Worm (Caenorhabditis elegans) whole organism, mixed stage, embryonic: ENCODE results near the gene F55C5.17.

Experiments used
- M03D4.4 ChIP-seq: sonication (generic microtip); optimal IDR thresholded peaks from 2 replicates; lab custom pipeline; 2017; ENCODE audit warnings: mild to moderate bottlenecking, missing genetic modification characterization, missing compliant biosample characterization
- bed-3 ChIP-seq: fragments of 200-800 bp; sonication (Bioruptor generic); optimal IDR thresholded peaks from 3 replicates; lab custom pipeline; 2018; ENCODE audit warnings: mild to moderate bottlenecking, missing genetic modification characterization, moderate library complexity, missing compliant biosample characterization
- blmp-1 ChIP-seq: fragments of 150-350 bp; optimal IDR thresholded peaks from 2 replicates; lab custom pipeline; 2014; ENCODE audit warnings: missing biosample characterization, missing genetic modification characterization
- ceh-43 ChIP-seq: fragments of 200-800 bp; sonication (Bioruptor generic); optimal IDR thresholded peaks from 2 replicates; lab custom pipeline; 2018; ENCODE audit warnings: mild to moderate bottlenecking, missing genetic modification characterization, moderate library complexity, missing compliant biosample characterization
- ceh-83 ChIP-seq: fragments of 200-800 bp; sonication (Bioruptor generic); optimal IDR thresholded peaks from 2 replicates; lab custom pipeline; 2018; ENCODE audit warnings: mild to moderate bottlenecking, missing genetic modification characterization, missing compliant biosample characterization
- ces-1 ChIP-seq: fragments of 150-350 bp; optimal IDR thresholded peaks from 2 replicates; lab custom pipeline; 2014; ENCODE audit warnings: missing biosample characterization, missing genetic modification reagents, missing genetic modification characterization
- cnd-1 ChIP-seq: fragments of 200-800 bp; sonication (Bioruptor generic); optimal IDR thresholded peaks from 2 replicates; lab custom pipeline; 2018; ENCODE audit warnings: mild to moderate bottlenecking, missing genetic modification characterization, missing compliant biosample characterization
- drap-1 ChIP-seq: fragments of 200-800 bp; sonication (Bioruptor generic); optimal IDR thresholded peaks from 3 replicates; lab custom pipeline; 2018; ENCODE audit warnings: mild to moderate bottlenecking, missing genetic modification characterization, missing compliant biosample characterization
- elt-1 ChIP-seq: sonication (generic microtip); optimal IDR thresholded peaks from 2 replicates; lab custom pipeline; 2017; ENCODE audit warnings: missing genetic modification characterization, mild to moderate bottlenecking, missing compliant biosample characterization, antibody characterized with exemption, moderate library complexity, borderline replicate concordance; ENCODE audit not compliant: insufficient read depth
- elt-3 ChIP-seq: fragments of 150-350 bp; optimal IDR thresholded peaks from 2 replicates; lab custom pipeline; 2014; ENCODE audit warnings: missing biosample characterization, missing genetic modification characterization
- flh-1 ChIP-seq: fragments of 200-800 bp; sonication (Bioruptor generic); optimal IDR thresholded peaks from 2 replicates; lab custom pipeline; 2018; ENCODE audit warnings: mild to moderate bottlenecking, missing genetic modification characterization, moderate library complexity, missing compliant biosample characterization
- ham-2 ChIP-seq: fragments of 200-800 bp; sonication (Bioruptor generic); optimal IDR thresholded peaks from 2 replicates; lab custom pipeline; 2018; ENCODE audit warnings: mild to moderate bottlenecking, missing genetic modification characterization, missing compliant biosample characterization
- hlh-1 ChIP-seq: fragments of 150-350 bp; optimal IDR thresholded peaks from 2 replicates; lab custom pipeline; 2014; ENCODE audit warnings: missing biosample characterization, missing genetic modification reagents, missing genetic modification characterization
- lin-13 ChIP-seq: fragments of 150-350 bp; optimal IDR thresholded peaks from 2 replicates; lab custom pipeline; 2014; ENCODE audit warnings: missing biosample characterization, missing genetic modification characterization
- lin-32 ChIP-seq: fragments of 200-800 bp; sonication (Bioruptor generic); optimal IDR thresholded peaks from 2 replicates; lab custom pipeline; 2018; ENCODE audit warnings: mild to moderate bottlenecking, missing genetic modification characterization, missing compliant biosample characterization
- lsy-2 ChIP-seq: fragments of 150-350 bp; optimal IDR thresholded peaks from 2 replicates; lab custom pipeline; 2014; ENCODE audit warnings: missing biosample characterization, missing genetic modification characterization
- mab-5 ChIP-seq: fragments of 150-350 bp; optimal IDR thresholded peaks from 2 replicates; lab custom pipeline; 2014; ENCODE audit warnings: missing biosample characterization, missing genetic modification characterization
- mep-1 ChIP-seq: fragments of 150-350 bp; optimal IDR thresholded peaks from 2 replicates; lab custom pipeline; 2017; ENCODE audit warnings: missing biosample characterization, missing genetic modification reagents, missing genetic modification characterization, inconsistent platforms
- nhr-12 ChIP-seq: fragments of 150-350 bp; optimal IDR thresholded peaks from 2 replicates; lab custom pipeline; 2014; ENCODE audit warnings: missing biosample characterization, missing genetic modification characterization
- nhr-2 ChIP-seq: fragments of 150-350 bp; optimal IDR thresholded peaks from 2 replicates; lab custom pipeline; 2014; ENCODE audit warnings: missing biosample characterization, missing genetic modification characterization
- nhr-237 ChIP-seq: fragments of 150-350 bp; optimal IDR thresholded peaks from 2 replicates; lab custom pipeline; 2014; ENCODE audit warnings: missing biosample characterization, missing genetic modification characterization
- nhr-28 ChIP-seq: fragments of 150-350 bp; optimal IDR thresholded peaks from 2 replicates; lab custom pipeline; 2014; ENCODE audit warnings: missing biosample characterization, missing genetic modification characterization
- nhr-76 ChIP-seq: sonication (generic microtip); optimal IDR thresholded peaks from 2 replicates; lab custom pipeline; 2017; ENCODE audit warnings: missing biosample characterization, missing genetic modification characterization
- pha-4 ChIP-seq: fragments of 150-350 bp; optimal IDR thresholded peaks from 2 replicates; lab custom pipeline; 2018; ENCODE audit warnings: missing biosample characterization, missing genetic modification reagents, missing genetic modification characterization
- sem-2 ChIP-seq: fragments of 200-800 bp; sonication (Bioruptor generic); optimal IDR thresholded peaks from 2 replicates; lab custom pipeline; 2018; ENCODE audit warnings: mild to moderate bottlenecking, missing genetic modification characterization, missing compliant biosample characterization
- snpc-4 ChIP-seq: fragments of 150-350 bp; optimal IDR thresholded peaks from 2 replicates; lab custom pipeline; 2014; ENCODE audit warnings: missing biosample characterization, missing genetic modification characterization
- sptf-1 ChIP-seq: sonication (generic microtip); optimal IDR thresholded peaks from 2 replicates; lab custom pipeline; 2017; ENCODE audit warnings: mild to moderate bottlenecking, missing genetic modification characterization, moderate library complexity, missing compliant biosample characterization
- tbx-8 ChIP-seq: fragments of 200-800 bp; sonication (Bioruptor generic); optimal IDR thresholded peaks from 2 replicates; lab custom pipeline; 2018; ENCODE audit warnings: mild to moderate bottlenecking, missing genetic modification characterization, moderate library complexity, missing compliant biosample characterization
- unc-120 ChIP-seq: sonication (generic microtip); optimal IDR thresholded peaks from 2 replicates; lab custom pipeline; 2017; ENCODE audit warnings: missing genetic modification characterization, missing compliant biosample characterization; ENCODE audit not compliant: poor library complexity, severe bottlenecking
- unc-39 ChIP-seq: fragments of 150-350 bp; optimal IDR thresholded peaks from 2 replicates; lab custom pipeline; 2014; ENCODE audit warnings: missing biosample characterization, missing genetic modification characterization
- unc-62 ChIP-seq: fragments of 150-350 bp; optimal IDR thresholded peaks from 2 replicates; lab custom pipeline; 2014; ENCODE audit warnings: missing biosample characterization, missing genetic modification reagents, missing genetic modification characterization
- zip-8 ChIP-seq: fragments of 150-350 bp; optimal IDR thresholded peaks from 2 replicates; lab custom pipeline; 2014; ENCODE audit warnings: missing biosample characterization, missing genetic modification characterization
- ztf-11 ChIP-seq: fragments of 150-350 bp; optimal IDR thresholded peaks from 2 replicates; lab custom pipeline; 2014; ENCODE audit warnings: missing biosample characterization, missing genetic modification characterization

The F55C5.17 gene

DNA sequence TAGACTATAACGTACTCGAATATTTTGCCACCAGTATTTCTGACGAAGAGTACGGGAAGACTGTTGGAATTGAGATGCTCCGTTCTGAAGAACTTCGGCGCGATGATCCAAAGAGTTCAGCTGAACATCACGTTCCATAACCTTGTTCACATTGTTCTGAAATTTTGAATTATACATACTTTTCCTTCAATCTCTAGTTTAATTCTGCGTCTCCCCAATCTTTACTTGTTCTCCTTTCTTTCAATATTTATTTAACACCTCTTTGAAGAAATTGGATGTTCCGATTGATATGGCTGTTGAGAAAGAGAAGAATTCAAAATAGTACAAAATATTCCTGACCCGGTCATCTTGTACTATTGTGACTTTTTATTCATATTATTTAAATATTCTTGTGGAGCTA, 42.5 kb downstream of the F55C5.17 start, which contains the start of gene F23H12.3:
F23H12.3 (plus strand) TSS at position 301 of the 400 bp plus-strand sequence.
- TF ChIP-seq ztf-11 (tag; lab: Kevin White, UChicago) (no peak), zip-8 (no peak), hlh-1 (tag; lab: Kevin White, UChicago) (no peak), nhr-76 (tag; lab: Kevin White, UChicago) (no peak), nhr-2 (no peak), mab-5 (tag; lab: Kevin White, UChicago) (no peak), unc-120 (tag; lab: Kevin White, UChicago) (no peak), ces-1 (GFP tag; lab: Kevin White, UChicago) (no peak), bed-3 (GFP tag; lab: Kevin White, UChicago) (no peak), M03D4.4 (tag; lab: Kevin White, UChicago) (no peak), elt-1 (tag; lab: Kevin White, UChicago) (no peak), unc-39 (tag; lab: Kevin White, UChicago) (no peak), lsy-2 (tag; lab: Kevin White, UChicago) (no peak), cnd-1 (no peak), drap-1 (no peak)

DNA sequence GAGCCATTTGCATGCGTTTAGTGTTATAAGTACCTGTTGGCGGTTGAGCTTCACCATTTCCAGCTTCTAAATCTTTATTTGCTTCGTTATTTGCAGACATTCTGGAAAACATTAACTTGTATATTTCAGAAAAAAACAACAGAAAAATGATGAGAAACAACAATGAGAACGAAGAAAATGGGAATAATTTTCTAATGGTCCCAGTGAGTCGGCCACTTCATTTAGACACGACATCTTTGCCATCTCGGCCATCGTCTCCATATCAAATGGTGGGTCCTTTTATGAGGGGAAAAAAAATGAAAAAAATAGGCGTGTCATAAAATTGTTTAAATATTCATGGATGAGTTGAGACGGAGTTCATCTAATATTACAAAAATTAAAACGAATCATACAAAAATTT, 43.5 kb downstream of the F55C5.17 start, which contains the start of gene snb-2:
snb-2 (minus strand) TSS at position 101 of the 400 bp plus-strand sequence.
- TF ChIP-seq nhr-237 (tag; lab: Kevin White, UChicago) (no peak), elt-1 (tag; lab: Kevin White, UChicago) (no peak), mab-5 (tag; lab: Kevin White, UChicago) (no peak), sptf-1 (tag; lab: Kevin White, UChicago) (no peak), elt-3 (tag; lab: Kevin White, UChicago) (no peak), hlh-1 (tag; lab: Kevin White, UChicago) (no peak), sem-2 (GFP tag; lab: Kevin White, UChicago) (no peak), pha-4 (tag; lab: Kevin White, UChicago) (no peak), mep-1 (no peak), blmp-1 (tag; lab: Kevin White, UChicago) (no peak), bed-3 (GFP tag; lab: Kevin White, UChicago) (no peak), lin-13 (no peak)

DNA sequence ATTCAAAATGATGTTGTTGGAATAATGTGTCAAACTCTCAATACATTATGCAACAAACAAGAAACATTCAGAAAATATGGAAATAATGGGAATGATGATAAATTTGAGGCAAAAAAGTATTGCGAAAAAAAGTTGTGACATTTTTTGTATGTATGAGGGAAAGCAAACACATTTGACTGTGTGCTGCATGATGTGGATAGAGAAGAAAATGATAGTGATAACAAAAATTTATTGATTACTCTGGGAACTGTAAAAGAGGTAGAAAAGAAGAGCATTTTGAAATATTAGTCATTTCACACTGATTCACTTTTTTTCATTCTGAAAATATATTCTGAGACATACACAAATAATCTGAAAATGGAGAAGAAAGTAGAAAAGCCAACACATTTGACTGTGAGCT, 45.5 kb downstream of the F55C5.17 start:
- TF ChIP-seq ztf-11 (tag; lab: Kevin White, UChicago) = no peak
- no peak for TF ChIP-seq lsy-2 (tag; lab: Kevin White, UChicago)
- no peak for TF ChIP-seq flh-1 (GFP tag; lab: Kevin White, UChicago)
- TF ChIP-seq ceh-43 (GFP tag; lab: Kevin White, UChicago) = no peak
- TF ChIP-seq nhr-2 = no peak
- no peak for TF ChIP-seq snpc-4 (tag; lab: Kevin White, UChicago)
- TF ChIP-seq elt-1 (tag; lab: Kevin White, UChicago) = no peak
- TF ChIP-seq, all 35 proteins: peak for 0

DNA sequence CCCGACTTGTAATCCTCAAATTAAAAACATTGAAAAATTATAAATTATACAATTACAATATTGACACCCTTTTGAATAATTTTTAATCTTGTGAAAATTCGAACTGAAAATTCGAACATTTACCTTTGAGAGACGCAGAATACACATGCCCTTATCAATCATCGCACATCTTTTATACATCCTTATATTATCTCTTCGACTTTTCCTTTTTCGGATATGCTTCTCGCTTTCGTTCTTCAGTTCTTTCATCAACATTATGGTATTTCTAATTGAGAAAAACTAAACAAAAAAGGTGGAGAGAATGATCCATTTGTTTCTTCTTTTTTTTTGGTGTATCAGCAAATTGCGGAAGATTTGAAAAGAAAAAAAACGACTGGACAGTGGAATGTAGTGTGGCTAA, 47.0 kb downstream of the F55C5.17 start:
- TF ChIP-seq blmp-1 (tag; lab: Kevin White, UChicago) (peak; percentile 53), unc-62 (GFP tag; lab: Kevin White, UChicago) (no peak), elt-1 (tag; lab: Kevin White, UChicago) (peak; percentile 66), mab-5 (tag; lab: Kevin White, UChicago) (no peak), pha-4 (tag; lab: Kevin White, UChicago) (no peak), ceh-83 (GFP tag; lab: Kevin White, UChicago) (no peak), unc-120 (tag; lab: Kevin White, UChicago) (no peak), nhr-12 (no peak), nhr-2 (no peak), cnd-1 (no peak), flh-1 (GFP tag; lab: Kevin White, UChicago) (no peak), ham-2 (no peak), nhr-28 (no peak), lin-13 (no peak), elt-3 (tag; lab: Kevin White, UChicago) (peak; percentile 39), lsy-2 (tag; lab: Kevin White, UChicago) (no peak), lin-32 (GFP tag; lab: Kevin White, UChicago) (no peak), sptf-1 (tag; lab: Kevin White, UChicago) (no peak), tbx-8 (GFP tag; lab: Kevin White, UChicago) (no peak), zip-8 (no peak)
